Fruit fly (Drosophila melanogaster) whole organism, embryonic: ENCODE data around the gene mRpS7.

Source experiments
- ATbp ChIP-seq: fragments of 200-800 bp; sonication (Bioruptor generic); optimal IDR thresholded peaks from 2 replicates; lab custom pipeline; 2017; ENCODE audit warnings: missing biosample characterization, mild to moderate bottlenecking, missing genetic modification characterization, missing genetic modification reagents
- Asciz ChIP-seq: fragments of 200-800 bp; sonication (Bioruptor generic); optimal IDR thresholded peaks from 2 replicates; lab custom pipeline; 2017; ENCODE audit warnings: missing biosample characterization, mild to moderate bottlenecking, missing genetic modification characterization, missing genetic modification reagents
- CG10462 ChIP-seq: fragments of 200-800 bp; sonication (Bioruptor generic); optimal IDR thresholded peaks from 2 replicates; lab custom pipeline; 2016; ENCODE audit warnings: missing biosample characterization, missing genetic modification characterization
- CG12155 ChIP-seq: fragments of 200-800 bp; sonication (Bioruptor generic); optimal IDR thresholded peaks from 3 replicates; lab custom pipeline; 2016; ENCODE audit warnings: missing biosample characterization, missing genetic modification characterization
- CG13287 ChIP-seq: fragments of 200-800 bp; sonication (Bioruptor generic); IDR thresholded peaks from 2 replicates; pipeline ENCODE4 v1.3.6; 2022; ENCODE audit warnings: missing biosample characterization, missing genetic modification characterization; ENCODE audit not compliant: partially characterized antibody
- CG14710 ChIP-seq: fragments of 200-800 bp; sonication (Bioruptor generic); optimal IDR thresholded peaks from 3 replicates; lab custom pipeline; 2019; ENCODE audit warnings: missing biosample characterization, mild to moderate bottlenecking, missing genetic modification characterization, moderate library complexity
- CG15011 ChIP-seq: fragments of 200-800 bp; sonication (Bioruptor generic); optimal IDR thresholded peaks from 3 replicates; lab custom pipeline; 2018; ENCODE audit warnings: missing biosample characterization, mild to moderate bottlenecking, missing genetic modification characterization
- CG15269 ChIP-seq: fragments of 200-800 bp; sonication (Bioruptor generic); optimal IDR thresholded peaks from 2 replicates; lab custom pipeline; 2018; ENCODE audit warnings: missing biosample characterization, mild to moderate bottlenecking, missing genetic modification characterization, moderate library complexity
- CG17385 ChIP-seq: fragments of 200-800 bp; sonication (Bioruptor generic); optimal IDR thresholded peaks from 3 replicates; lab custom pipeline; 2018; ENCODE audit warnings: missing biosample characterization, mild to moderate bottlenecking, missing genetic modification characterization
- CG17829 ChIP-seq: fragments of 200-800 bp; optimal IDR thresholded peaks from 2 replicates; lab custom pipeline; 2019; ENCODE audit warnings: missing biosample characterization, mild to moderate bottlenecking, missing genetic modification characterization, moderate library complexity
- CG2129 ChIP-seq: fragments of 200-800 bp; sonication (Bioruptor generic); IDR thresholded peaks from 2 replicates; pipeline ENCODE4 v1.3.6; 2022; ENCODE audit warnings: missing biosample characterization, missing genetic modification characterization; ENCODE audit not compliant: partially characterized antibody
- CG3065 ChIP-seq: fragments of 200-800 bp; sonication (Bioruptor generic); optimal IDR thresholded peaks from 2 replicates; lab custom pipeline; 2016; ENCODE audit warnings: missing biosample characterization, missing genetic modification characterization
- CG31365 ChIP-seq: fragments of 200-800 bp; sonication (Bioruptor generic); optimal IDR thresholded peaks from 2 replicates; lab custom pipeline; 2018; ENCODE audit warnings: missing biosample characterization, mild to moderate bottlenecking, missing genetic modification characterization
- CG32772 ChIP-seq: fragments of 200-800 bp; sonication (Bioruptor generic); IDR thresholded peaks from 2 replicates; pipeline ENCODE4 v1.3.6; 2022; ENCODE audit warnings: missing biosample characterization, missing genetic modification characterization
- CG34376 ChIP-seq: fragments of 200-800 bp; sonication (Bioruptor generic); optimal IDR thresholded peaks from 2 replicates; lab custom pipeline; 2018; ENCODE audit warnings: missing biosample characterization, mild to moderate bottlenecking, missing genetic modification characterization
- CG3838 ChIP-seq: fragments of 200-800 bp; sonication (Bioruptor generic); optimal IDR thresholded peaks from 3 replicates; lab custom pipeline; 2016; ENCODE audit warnings: missing biosample characterization, missing genetic modification characterization
- CG4328 ChIP-seq: fragments of 200-800 bp; sonication (Bioruptor generic); optimal IDR thresholded peaks from 3 replicates; lab custom pipeline; 2017; ENCODE audit warnings: missing biosample characterization, missing genetic modification reagents, missing genetic modification characterization
- CG4404 ChIP-seq: fragments of 200-800 bp; sonication (Bioruptor generic); IDR thresholded peaks from 2 replicates; pipeline ENCODE4 v1.3.6; 2022; ENCODE audit warnings: missing biosample characterization, missing genetic modification characterization
- CG7357 ChIP-seq: fragments of 200-800 bp; sonication (Bioruptor generic); IDR thresholded peaks from 3 replicates; pipeline ENCODE4 v1.3.6; 2022; ENCODE audit warnings: missing biosample characterization, missing genetic modification characterization
- CG7745 ChIP-seq: fragments of 200-800 bp; sonication (Bioruptor generic); optimal IDR thresholded peaks from 2 replicates; lab custom pipeline; 2018; ENCODE audit warnings: missing biosample characterization, mild to moderate bottlenecking, missing genetic modification characterization, moderate library complexity
- CG7839 ChIP-seq: fragments of 200-800 bp; sonication (Bioruptor generic); optimal IDR thresholded peaks from 3 replicates; lab custom pipeline; 2018; ENCODE audit warnings: missing biosample characterization, mild to moderate bottlenecking, missing genetic modification characterization, moderate library complexity
- CG7987 ChIP-seq: fragments of 200-800 bp; sonication (Bioruptor generic); optimal IDR thresholded peaks from 2 replicates; lab custom pipeline; 2018; ENCODE audit warnings: missing biosample characterization, mild to moderate bottlenecking, missing genetic modification characterization, moderate library complexity
- CG9215 ChIP-seq: fragments of 200-800 bp; sonication (Bioruptor generic); IDR thresholded peaks from 2 replicates; pipeline ENCODE4 v1.3.6; 2022; ENCODE audit warnings: missing biosample characterization, missing genetic modification characterization
- CG9797 ChIP-seq: fragments of 200-800 bp; sonication (Bioruptor generic); optimal IDR thresholded peaks from 3 replicates; lab custom pipeline; 2018; ENCODE audit warnings: missing biosample characterization, mild to moderate bottlenecking, missing genetic modification characterization
- Dll ChIP-seq: fragments of 200-800 bp; sonication (Bioruptor generic); IDR thresholded peaks from 4 replicates; pipeline ENCODE4 v1.3.6; 2022; ENCODE audit warnings: missing biosample characterization, missing genetic modification characterization; ENCODE audit not compliant: partially characterized antibody
- Hr78 ChIP-seq, 2 experiments: fragments of 200-800 bp in 1 of 2; fragments of >200 bp in 1 of 2; sonication (Bioruptor generic) in 1 of 2; optimal IDR thresholded peaks; 2 replicates each; lab custom pipeline; 2017 to 2019; ENCODE audit warnings: missing biosample characterization in 2 of 2, missing genetic modification characterization in 2 of 2, mild to moderate bottlenecking in 1 of 2, moderate library complexity in 1 of 2
- Hsf ChIP-seq: fragments of 200-800 bp; sonication (Bioruptor generic); optimal IDR thresholded peaks from 3 replicates; lab custom pipeline; 2016; ENCODE audit warnings: missing biosample characterization, missing genetic modification characterization
- MESR4 ChIP-seq: fragments of 200-800 bp; sonication (Bioruptor generic); optimal IDR thresholded peaks from 2 replicates; lab custom pipeline; 2018; ENCODE audit warnings: missing biosample characterization, mild to moderate bottlenecking, missing genetic modification characterization, moderate library complexity
- Myb ChIP-seq: fragments of 200-800 bp; sonication (Bioruptor generic); optimal IDR thresholded peaks from 2 replicates; lab custom pipeline; 2016; ENCODE audit warnings: missing biosample characterization, missing genetic modification characterization
- NFAT ChIP-seq: fragments of 200-800 bp; sonication (Bioruptor generic); IDR thresholded peaks from 2 replicates; pipeline ENCODE4 v1.3.6; 2022; ENCODE audit warnings: missing biosample characterization, missing genetic modification characterization
- Pdp1 ChIP-seq, 2 experiments: fragments of 200-800 bp; sonication (Bioruptor generic); optimal IDR thresholded peaks; 3 replicates each; lab custom pipeline; 2016; ENCODE audit warnings: missing biosample characterization in 2 of 2, missing genetic modification characterization in 2 of 2, mild to moderate bottlenecking in 1 of 2, moderate library complexity in 1 of 2
- Rfx ChIP-seq: fragments of 200-800 bp; sonication (Bioruptor generic); IDR thresholded peaks from 2 replicates; pipeline ENCODE4 v1.3.6; 2022; ENCODE audit warnings: missing biosample characterization, missing genetic modification characterization
- Rx ChIP-seq: fragments of 200-800 bp; sonication (Bioruptor generic); IDR thresholded peaks from 2 replicates; pipeline ENCODE4 v1.3.6; 2022; ENCODE audit warnings: missing biosample characterization, missing genetic modification characterization
- Sox100B ChIP-seq: fragments of 200-800 bp; sonication (Bioruptor generic); optimal IDR thresholded peaks from 3 replicates; lab custom pipeline; 2018; ENCODE audit warnings: missing biosample characterization, mild to moderate bottlenecking, missing genetic modification characterization
- Ssrp ChIP-seq: fragments of 200-800 bp; sonication (Bioruptor generic); optimal IDR thresholded peaks from 2 replicates; lab custom pipeline; 2018; ENCODE audit warnings: missing biosample characterization, mild to moderate bottlenecking, missing genetic modification characterization, moderate library complexity
- Usf ChIP-seq: fragments of 200-800 bp; sonication (Bioruptor generic); optimal IDR thresholded peaks from 2 replicates; lab custom pipeline; 2017; ENCODE audit warnings: missing genotype, missing biosample characterization, missing genetic modification characterization
- Xrp1 ChIP-seq: fragments of 200-800 bp; sonication (Bioruptor generic); IDR thresholded peaks from 2 replicates; pipeline ENCODE4 v1.3.6; 2022; ENCODE audit warnings: missing biosample characterization, missing genetic modification characterization
- bcd ChIP-seq: fragments of 200-800 bp; sonication (Bioruptor generic); optimal IDR thresholded peaks from 2 replicates; lab custom pipeline; 2017; ENCODE audit warnings: missing biosample characterization, mild to moderate bottlenecking, missing genetic modification characterization
- crc ChIP-seq: fragments of 200-800 bp; sonication (Bioruptor generic); optimal IDR thresholded peaks from 2 replicates; lab custom pipeline; 2016; ENCODE audit warnings: missing biosample characterization, missing genetic modification characterization
- danr ChIP-seq: fragments of 200-800 bp; sonication (Bioruptor generic); IDR thresholded peaks from 2 replicates; pipeline ENCODE4 v1.3.6; 2022; ENCODE audit warnings: missing biosample characterization, missing genetic modification characterization
- eve ChIP-seq, 2 experiments: fragments of >200 bp; optimal IDR thresholded peaks; 2 replicates each; lab custom pipeline; 2017; ENCODE audit warnings: missing biosample characterization in 2 of 2, missing genetic modification characterization in 2 of 2
- gro ChIP-seq: fragments of 200-800 bp; sonication (Bioruptor generic); optimal IDR thresholded peaks from 2 replicates; lab custom pipeline; 2016; ENCODE audit warnings: missing biosample characterization, missing genetic modification characterization
- gsb-n ChIP-seq: fragments of 200-800 bp; sonication (Bioruptor generic); optimal IDR thresholded peaks from 3 replicates; lab custom pipeline; 2018; ENCODE audit warnings: missing biosample characterization, mild to moderate bottlenecking, missing genetic modification characterization
- ind ChIP-seq: fragments of 200-800 bp; sonication (Bioruptor generic); optimal IDR thresholded peaks from 3 replicates; lab custom pipeline; 2016; ENCODE audit warnings: missing biosample characterization, missing genetic modification characterization
- jing ChIP-seq: fragments of 200-800 bp; sonication (Bioruptor generic); optimal IDR thresholded peaks from 2 replicates; lab custom pipeline; 2018; ENCODE audit warnings: missing biosample characterization, mild to moderate bottlenecking, missing genetic modification characterization
- pros ChIP-seq: fragments of 200-800 bp; sonication (Bioruptor generic); optimal IDR thresholded peaks from 3 replicates; lab custom pipeline; 2019; ENCODE audit warnings: missing biosample characterization, mild to moderate bottlenecking, missing genetic modification characterization, moderate library complexity
- tna ChIP-seq: fragments of 200-800 bp; sonication (Bioruptor generic); IDR thresholded peaks from 2 replicates; pipeline ENCODE4 v1.3.6; 2022; ENCODE audit warnings: missing biosample characterization, missing genetic modification characterization; ENCODE audit not compliant: partially characterized antibody
- wdn ChIP-seq: fragments of 200-800 bp; sonication (Bioruptor generic); IDR thresholded peaks from 2 replicates; pipeline ENCODE4 v1.3.6; 2022; ENCODE audit warnings: missing biosample characterization, missing genetic modification characterization
- wek ChIP-seq: fragments of 200-800 bp; sonication (Bioruptor generic); optimal IDR thresholded peaks from 3 replicates; lab custom pipeline; 2018; ENCODE audit warnings: missing biosample characterization, mild to moderate bottlenecking, missing genetic modification characterization, moderate library complexity
- yki ChIP-seq: fragments of >200 bp; optimal IDR thresholded peaks from 3 replicates; lab custom pipeline; 2018

mRpS7 gene

dm6 chr2L:10396877-10397587 lies 10.6 kb downstream of the mRpS7 start (continued):
- no peak for TF ChIP-seq CG15269 (tag; lab: Kevin White, UChicago)
- no peak for TF ChIP-seq Ssrp
- 0 out of 2 replicates have a peak, but pooled peaks have one; percentile 17 for TF ChIP-seq tna (GFP tag; lab: Robert Waterston, UW)
- no peak for TF ChIP-seq yki
- TF ChIP-seq Myb (GFP tag; lab: Kevin White, UChicago): no peak
- no peak for TF ChIP-seq CG7839 (tag; lab: Kevin White, UChicago)
- TF ChIP-seq Hr78 (GFP tag; optimal IDR thresholded peaks at IDR 0.05; lab: Kevin White, UChicago): no peak
- peak in 1 of 2 experiments; percentile 91 for TF ChIP-seq eve (GFP tag; optimal IDR thresholded peaks at IDR 0.05; lab: Kevin White, UChicago)
- no peak for TF ChIP-seq CG31365 (tag; lab: Kevin White, UChicago)
- no peak for TF ChIP-seq CG4328 (GFP tag; lab: Kevin White, UChicago)
- TF ChIP-seq CG14710 (tag; lab: Kevin White, UChicago): no peak
- no peak for TF ChIP-seq CG2129 (GFP tag; lab: Robert Waterston, UW)
- peak; percentile 60 for TF ChIP-seq CG34376 (GFP tag; lab: Kevin White, UChicago)
- peak; percentile 61 for TF ChIP-seq CG7987
- TF ChIP-seq ATbp: no peak
- 0 out of 2 replicates have a peak, but pooled peaks have one; percentile 6 for TF ChIP-seq Xrp1 (GFP tag; lab: Robert Waterston, UW)
- TF ChIP-seq wek (GFP tag; lab: Kevin White, UChicago): peak; percentile 42
- peak; percentile 70 for TF ChIP-seq MESR4
- no peak for TF ChIP-seq CG7357
- TF ChIP-seq ind (GFP tag; lab: Kevin White, UChicago): no peak
- no peak for TF ChIP-seq CG17385 (GFP tag; lab: Kevin White, UChicago)
- TF ChIP-seq CG13287 (GFP tag; lab: Robert Waterston, UW): no peak
- no peak for TF ChIP-seq danr (GFP tag; lab: Robert Waterston, UW)
- no peak for TF ChIP-seq CG3838
- TF ChIP-seq gro (GFP tag; lab: Kevin White, UChicago): peak; percentile 0
- TF ChIP-seq Usf (GFP tag; lab: Kevin White, UChicago): no peak
- TF ChIP-seq pros (GFP tag; lab: Kevin White, UChicago): no peak
- TF ChIP-seq CG3065 (GFP tag; lab: Kevin White, UChicago): no peak
- no peak for TF ChIP-seq CG15011
- peak; percentile 24 for TF ChIP-seq Asciz
- no peak for TF ChIP-seq Rx (GFP tag; lab: Robert Waterston, UW)
- no peak for TF ChIP-seq CG4404 (GFP tag; lab: Robert Waterston, UW)
- TF ChIP-seq Rfx (GFP tag; lab: Robert Waterston, UW): no peak
- TF ChIP-seq Hsf: no peak
- TF ChIP-seq wdn (GFP tag; lab: Robert Waterston, UW): no peak
- TF ChIP-seq NFAT: no peak
- no peak for TF ChIP-seq CG32772
- no peak for TF ChIP-seq CG12155 (GFP tag; lab: Kevin White, UChicago)
- no peak for TF ChIP-seq CG9797
- peak in 1 of 2 experiments; percentile 74 for TF ChIP-seq Pdp1 (GFP tag; optimal IDR thresholded peaks at IDR 0.05; lab: Kevin White, UChicago)
- TF ChIP-seq CG17829 (tag; lab: Kevin White, UChicago): no peak
- TF ChIP-seq gsb-n (tag; lab: Kevin White, UChicago): no peak
- TF ChIP-seq jing (GFP tag; lab: Kevin White, UChicago): no peak
- no peak for TF ChIP-seq CG9215
- TF ChIP-seq bcd (GFP tag; lab: Kevin White, UChicago): no peak
- no peak for TF ChIP-seq crc (GFP tag; lab: Kevin White, UChicago)
- no peak for TF ChIP-seq CG10462
- no peak for TF ChIP-seq Dll (GFP tag; lab: Robert Waterston, UW)
- TF ChIP-seq Sox100B (GFP tag; lab: Kevin White, UChicago): peak; percentile 6
- no peak for TF ChIP-seq CG7745 (tag; lab: Kevin White, UChicago)
